Fruit fly (Drosophila melanogaster) whole organism, prepupa: ENCODE results near the gene bdwf.

Source experiments
- CG10631 ChIP-seq: fragments of 200-800 bp; sonication (Bioruptor generic); optimal IDR thresholded peaks from 2 replicates; lab custom pipeline; 2016; ENCODE audit warnings: missing biosample characterization, missing genetic modification characterization
- CG10669 ChIP-seq: fragments of 200-800 bp; sonication (Bioruptor generic); optimal IDR thresholded peaks from 3 replicates; lab custom pipeline; 2018; ENCODE audit warnings: missing biosample characterization, mild to moderate bottlenecking, missing genetic modification characterization, moderate library complexity
- CG11902 ChIP-seq: fragments of 200-800 bp; sonication (Bioruptor generic); optimal IDR thresholded peaks from 3 replicates; lab custom pipeline; 2016; ENCODE audit warnings: missing biosample characterization, missing genetic modification characterization
- CG15336 ChIP-seq: fragments of 200-800 bp; sonication (Bioruptor generic); IDR thresholded peaks from 2 replicates; pipeline ENCODE4 v1.3.6; 2022; ENCODE audit warnings: missing biosample characterization, missing genetic modification characterization
- CG1621 ChIP-seq: fragments of 200-800 bp; sonication (Bioruptor generic); optimal IDR thresholded peaks from 3 replicates; lab custom pipeline; 2018; ENCODE audit warnings: missing biosample characterization, mild to moderate bottlenecking, missing genetic modification characterization
- CG16779 ChIP-seq: fragments of 200-800 bp; sonication (Bioruptor generic); optimal IDR thresholded peaks from 3 replicates; lab custom pipeline; 2017; ENCODE audit warnings: missing biosample characterization, mild to moderate bottlenecking, missing genetic modification characterization
- CG3032 ChIP-seq: fragments of 200-800 bp; optimal IDR thresholded peaks from 2 replicates; lab custom pipeline; 2019; ENCODE audit warnings: missing biosample characterization, mild to moderate bottlenecking, missing genetic modification characterization, moderate library complexity
- CG31627 ChIP-seq: fragments of 200-800 bp; sonication (Bioruptor generic); optimal IDR thresholded peaks from 3 replicates; lab custom pipeline; 2016; ENCODE audit warnings: missing biosample characterization, missing genetic modification characterization
- CG32006 ChIP-seq: fragments of 200-800 bp; sonication (Bioruptor generic); optimal IDR thresholded peaks from 3 replicates; lab custom pipeline; 2017; ENCODE audit warnings: missing biosample characterization, mild to moderate bottlenecking, missing genetic modification characterization
- CG34406 ChIP-seq: fragments of 200-800 bp; sonication (Bioruptor generic); optimal IDR thresholded peaks from 3 replicates; lab custom pipeline; 2016; ENCODE audit warnings: missing biosample characterization, missing genetic modification characterization
- CG3919 ChIP-seq: fragments of 200-800 bp; sonication (Bioruptor generic); optimal IDR thresholded peaks from 3 replicates; lab custom pipeline; 2016; ENCODE audit warnings: missing biosample characterization, missing genetic modification characterization
- CG4318 ChIP-seq: fragments of 200-800 bp; sonication (Bioruptor generic); optimal IDR thresholded peaks from 3 replicates; lab custom pipeline; 2017; ENCODE audit warnings: missing biosample characterization, mild to moderate bottlenecking, missing genetic modification characterization
- CG6163 ChIP-seq: fragments of 200-800 bp; sonication (Bioruptor generic); IDR thresholded peaks from 3 replicates; pipeline ENCODE4 v1.3.6; 2022; ENCODE audit warnings: missing biosample characterization, missing genetic modification characterization
- CG6276 ChIP-seq: fragments of 200-800 bp; sonication (Bioruptor generic); optimal IDR thresholded peaks from 2 replicates; lab custom pipeline; 2017; ENCODE audit warnings: missing biosample characterization, mild to moderate bottlenecking, missing genetic modification characterization
- CG6792 ChIP-seq: fragments of 200-800 bp; sonication (Bioruptor generic); optimal IDR thresholded peaks from 3 replicates; lab custom pipeline; 2016; ENCODE audit warnings: missing biosample characterization, missing genetic modification characterization
- CG6808 ChIP-seq: fragments of 200-800 bp; sonication (Bioruptor generic); optimal IDR thresholded peaks from 3 replicates; lab custom pipeline; 2017; ENCODE audit warnings: missing biosample characterization, missing genetic modification characterization, mild to moderate bottlenecking, moderate library complexity, missing genetic modification reagents
- CG7368 ChIP-seq: fragments of 200-800 bp; sonication (Bioruptor generic); optimal IDR thresholded peaks from 3 replicates; lab custom pipeline; 2016; ENCODE audit warnings: missing biosample characterization, missing genetic modification characterization
- CG8119 ChIP-seq: fragments of 200-800 bp; sonication (Bioruptor generic); IDR thresholded peaks from 3 replicates; pipeline ENCODE4 v1.3.6; 2022; ENCODE audit warnings: missing biosample characterization, missing genetic modification characterization
- CG8319 ChIP-seq: fragments of 200-800 bp; sonication (Bioruptor generic); optimal IDR thresholded peaks from 3 replicates; lab custom pipeline; 2016; ENCODE audit warnings: missing biosample characterization, missing genetic modification characterization
- CG8632 ChIP-seq: fragments of 200-800 bp; sonication (Bioruptor generic); optimal IDR thresholded peaks from 3 replicates; lab custom pipeline; 2016; ENCODE audit warnings: missing biosample characterization, missing genetic modification characterization
- Eip75B ChIP-seq: fragments of 200-800 bp; sonication (Bioruptor generic); optimal IDR thresholded peaks from 3 replicates; lab custom pipeline; 2016; ENCODE audit warnings: missing biosample characterization, missing genetic modification characterization
- Eip78C ChIP-seq: fragments of 200-800 bp; sonication (Bioruptor generic); peaks from one replicate; lab custom pipeline; 2016; ENCODE audit warnings: missing biosample characterization, missing genetic modification characterization
- Eip93F ChIP-seq: fragments of 200-800 bp; sonication (Bioruptor generic); optimal IDR thresholded peaks from 2 replicates; lab custom pipeline; 2016; ENCODE audit warnings: missing biosample characterization, mild to moderate bottlenecking, missing genetic modification characterization
- Ets96B ChIP-seq: fragments of 200-800 bp; optimal IDR thresholded peaks from 2 replicates; lab custom pipeline; 2019; ENCODE audit warnings: missing biosample characterization, mild to moderate bottlenecking, missing genetic modification characterization, moderate library complexity
- Gug ChIP-seq: fragments of 200-800 bp; sonication (Bioruptor generic); IDR thresholded peaks from 2 replicates; pipeline ENCODE4 v1.3.6; 2022; ENCODE audit warnings: missing biosample characterization, missing genetic modification characterization
- Hr38 ChIP-seq: sonication (Bioruptor generic); optimal IDR thresholded peaks from 2 replicates; lab custom pipeline; 2016; ENCODE audit warnings: missing biosample characterization, missing genetic modification characterization
- Hr39 ChIP-seq: fragments of 200-800 bp; sonication (Bioruptor generic); optimal IDR thresholded peaks from 2 replicates; lab custom pipeline; 2016; ENCODE audit warnings: missing biosample characterization, missing genetic modification characterization
- Lpt ChIP-seq: fragments of 200-800 bp; sonication (Bioruptor generic); optimal IDR thresholded peaks from 3 replicates; lab custom pipeline; 2016; ENCODE audit warnings: missing biosample characterization, missing genetic modification characterization
- Met ChIP-seq: fragments of 200-800 bp; sonication (Bioruptor generic); optimal IDR thresholded peaks from 3 replicates; lab custom pipeline; 2016; ENCODE audit warnings: missing biosample characterization, missing genetic modification characterization
- Smox ChIP-seq: fragments of 200-800 bp; sonication (Bioruptor generic); optimal IDR thresholded peaks from 3 replicates; lab custom pipeline; 2016; ENCODE audit warnings: missing biosample characterization, missing genetic modification characterization
- Sox14 ChIP-seq: fragments of 200-800 bp; sonication (Bioruptor generic); optimal IDR thresholded peaks from 3 replicates; lab custom pipeline; 2016; ENCODE audit warnings: missing biosample characterization, missing genetic modification characterization
- Sox15 ChIP-seq: fragments of 200-800 bp; sonication (Bioruptor generic); optimal IDR thresholded peaks from 3 replicates; lab custom pipeline; 2016; ENCODE audit warnings: missing biosample characterization, missing genetic modification characterization
- achi ChIP-seq: fragments of 200-800 bp; sonication (Bioruptor generic); optimal IDR thresholded peaks from 3 replicates; lab custom pipeline; 2016; ENCODE audit warnings: missing biosample characterization, missing genetic modification characterization
- acj6 ChIP-seq: fragments of 200-800 bp; sonication (Bioruptor generic); optimal IDR thresholded peaks from 3 replicates; lab custom pipeline; 2016; ENCODE audit warnings: missing biosample characterization, missing genetic modification characterization
- dsx ChIP-seq: fragments of 200-800 bp; optimal IDR thresholded peaks from 3 replicates; lab custom pipeline; 2019; ENCODE audit warnings: missing biosample characterization, mild to moderate bottlenecking, missing genetic modification characterization, moderate library complexity; ENCODE audit not compliant: poor library complexity, severe bottlenecking
- eg ChIP-seq: fragments of 200-800 bp; sonication (Bioruptor generic); IDR thresholded peaks from 3 replicates; pipeline ENCODE4 v1.3.6; 2022; ENCODE audit warnings: missing biosample characterization, missing genetic modification characterization
- fd59A ChIP-seq: fragments of 200-800 bp; sonication (Bioruptor generic); optimal IDR thresholded peaks from 2 replicates; lab custom pipeline; 2017; ENCODE audit warnings: missing biosample characterization, mild to moderate bottlenecking, missing genetic modification characterization, missing genetic modification reagents
- fd85E ChIP-seq: fragments of 200-800 bp; sonication (Bioruptor generic); optimal IDR thresholded peaks from 3 replicates; lab custom pipeline; 2016; ENCODE audit warnings: missing biosample characterization, missing genetic modification characterization
- fkh ChIP-seq: fragments of 200-800 bp; sonication (Bioruptor generic); optimal IDR thresholded peaks from 3 replicates; lab custom pipeline; 2017; ENCODE audit warnings: missing biosample characterization, mild to moderate bottlenecking, missing genetic modification characterization, moderate library complexity
- lz ChIP-seq: fragments of 200-800 bp; sonication (Bioruptor generic); optimal IDR thresholded peaks from 3 replicates; lab custom pipeline; 2016; ENCODE audit warnings: missing biosample characterization, missing genetic modification characterization
- net ChIP-seq: fragments of 200-800 bp; sonication (Bioruptor generic); optimal IDR thresholded peaks from 3 replicates; lab custom pipeline; 2016; ENCODE audit warnings: missing biosample characterization, missing genetic modification characterization
- ss ChIP-seq, 2 experiments: fragments of 200-800 bp; sonication (Bioruptor generic); optimal IDR thresholded peaks; 2 replicates in 1 of 2; 3 replicates in 1 of 2; lab custom pipeline; 2017 to 2018; ENCODE audit warnings: mild to moderate bottlenecking in 2 of 2, missing biosample characterization in 2 of 2, missing genetic modification characterization in 2 of 2, moderate library complexity in 1 of 2
- svp ChIP-seq: fragments of 200-800 bp; sonication (Bioruptor generic); peaks from one replicate; lab custom pipeline; 2016; ENCODE audit warnings: missing biosample characterization, missing genetic modification characterization
- topi ChIP-seq: fragments of 200-800 bp; sonication (Bioruptor generic); optimal IDR thresholded peaks from 3 replicates; lab custom pipeline; 2016; ENCODE audit warnings: missing biosample characterization, missing genetic modification characterization
- vri ChIP-seq: fragments of 200-800 bp; sonication (Bioruptor generic); optimal IDR thresholded peaks from 3 replicates; lab custom pipeline; 2016; ENCODE audit warnings: missing biosample characterization, mild to moderate bottlenecking, missing genetic modification characterization

The bdwf gene

DNA sequence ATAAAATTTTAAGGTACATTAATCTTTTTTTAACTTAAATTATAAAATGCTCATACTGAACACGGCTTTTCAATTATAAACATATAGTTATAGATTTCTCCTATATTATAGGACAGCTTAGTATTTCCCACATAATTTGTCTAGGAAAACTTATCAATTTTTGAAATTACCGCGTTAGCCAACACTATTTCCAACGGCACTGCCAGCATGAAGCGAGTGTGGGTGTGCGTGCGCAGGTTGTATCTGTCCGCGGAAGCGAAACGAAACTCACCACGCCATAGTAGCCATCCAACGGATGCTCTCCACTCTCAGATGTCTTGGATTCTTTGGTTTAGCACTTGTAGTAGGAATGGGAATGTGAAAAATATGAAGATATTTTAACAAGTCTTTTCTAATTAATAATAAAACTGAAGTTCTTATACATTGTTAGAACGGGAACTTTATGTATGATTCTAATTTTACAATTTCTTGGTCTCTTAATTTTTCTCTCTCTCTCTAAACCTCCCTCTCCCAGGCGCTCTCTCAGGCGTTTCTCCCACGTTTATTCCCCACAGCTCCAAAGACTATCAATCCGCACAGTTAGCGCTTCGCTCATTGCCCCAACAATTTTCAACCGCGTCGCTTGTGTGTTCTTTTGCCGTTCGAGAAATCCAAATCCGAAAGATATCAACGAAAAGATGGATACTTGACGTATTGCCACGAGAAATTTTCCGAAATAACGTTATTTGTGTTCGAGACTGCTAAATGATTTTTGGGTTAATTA, 10.7 kb upstream of the bdwf start, which contains the start of gene Dad (continued):
- TF ChIP-seq Ets96B (tag; lab: Kevin White, UChicago) (no peak), CG7368 (GFP tag; lab: Kevin White, UChicago) (no peak), CG31627 (peak; percentile 19), net (peak; percentile 0), CG3032 (tag; lab: Kevin White, UChicago) (peak; percentile 21), achi (GFP tag; lab: Kevin White, UChicago) (peak; percentile 34), CG15336 (GFP tag; lab: Robert Waterston, UW) (no peak), Eip78C (peak; percentile 94), Eip75B (GFP tag; lab: Kevin White, UChicago) (peak; percentile 16), CG16779 (tag; lab: Kevin White, UChicago) (peak; percentile 52), CG8632 (GFP tag; lab: Kevin White, UChicago) (peak; percentile 28), CG10631 (peak; percentile 9), Eip93F (GFP tag; lab: Kevin White, UChicago) (peak; percentile 34), eg (GFP tag; lab: Robert Waterston, UW) (peak; percentile 48; the same call in 1 of the 3 replicates), CG8319 (GFP tag; lab: Kevin White, UChicago) (no peak), CG6163 (GFP tag; lab: Robert Waterston, UW) (peak; percentile 49), CG1621 (tag; lab: Kevin White, UChicago) (no peak), CG6808 (no peak)

DNA sequence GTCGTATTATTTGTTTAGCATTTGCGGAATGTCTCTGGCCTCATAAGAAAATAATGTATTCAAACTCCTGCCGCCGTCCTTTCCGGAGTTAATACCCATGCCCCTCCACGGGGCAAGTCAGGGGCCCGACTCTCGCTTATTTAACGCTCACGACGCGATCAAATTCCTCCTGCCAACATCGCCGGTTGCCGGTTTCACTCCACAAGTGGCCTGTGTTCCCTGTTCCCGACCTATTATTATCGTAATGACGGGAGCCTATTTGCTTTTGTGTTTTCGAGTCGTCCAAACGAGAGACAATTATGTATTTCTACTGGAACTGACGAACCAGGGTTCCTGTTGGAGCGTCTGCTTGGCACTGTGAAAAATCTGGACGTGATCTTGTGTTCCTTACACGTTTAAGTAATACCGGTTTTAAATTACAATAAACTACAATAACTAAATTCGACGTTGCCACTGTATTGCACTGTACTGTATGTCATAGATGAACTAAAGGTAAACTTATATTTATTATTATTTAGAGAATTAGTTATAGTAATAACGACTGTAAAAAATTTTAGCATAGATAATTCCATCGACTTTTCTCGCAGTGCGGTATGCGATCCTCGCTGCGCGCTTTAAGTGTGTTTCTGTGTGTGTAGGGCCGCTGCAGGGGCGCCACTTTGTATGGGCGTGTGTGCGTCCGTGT, 9.7 kb upstream of the bdwf start:
- TF ChIP-seq fd85E (no peak), CG6163 (GFP tag; lab: Robert Waterston, UW) (peak; percentile 57; the same call in 2 of the 3 replicates), CG15336 (GFP tag; lab: Robert Waterston, UW) (peak; percentile 34; the same call in 1 of the 2 replicates), Gug (GFP tag; lab: Robert Waterston, UW) (peak; percentile 35; the same call in 1 of the 2 replicates), Lpt (GFP tag; lab: Kevin White, UChicago) (peak; percentile 57), Eip93F (GFP tag; lab: Kevin White, UChicago) (peak; percentile 48), vri (GFP tag; lab: Kevin White, UChicago) (peak; percentile 70), Smox (peak; percentile 70), Eip75B (GFP tag; lab: Kevin White, UChicago) (peak; percentile 79), CG8119 (GFP tag; lab: Robert Waterston, UW) (peak; percentile 64), CG11902 (GFP tag; lab: Kevin White, UChicago) (peak; percentile 16), svp (GFP tag; lab: Kevin White, UChicago) (peak; percentile 82), CG8632 (GFP tag; lab: Kevin White, UChicago) (peak; percentile 71), achi (GFP tag; lab: Kevin White, UChicago) (peak; percentile 80), Sox14 (peak; percentile 63), net (peak; percentile 62), acj6 (peak; percentile 63), fkh (peak; percentile 7), CG3919 (GFP tag; lab: Kevin White, UChicago) (peak; percentile 79), Hr38 (GFP tag; lab: Kevin White, UChicago) (no peak), CG8319 (GFP tag; lab: Kevin White, UChicago) (peak; percentile 45), CG34406 (peak; percentile 67), ss (GFP tag; optimal IDR thresholded peaks at IDR 0.05; lab: Kevin White, UChicago) (peak; percentile 88 to 89), lz (peak; percentile 61), dsx (GFP tag; lab: Kevin White, UChicago) (peak; percentile 88), CG1621 (tag; lab: Kevin White, UChicago) (peak; percentile 77), Hr39 (GFP tag; lab: Kevin White, UChicago) (peak; percentile 49), CG7368 (GFP tag; lab: Kevin White, UChicago) (peak; percentile 50), CG10631 (peak; percentile 74), CG6276 (GFP tag; lab: Kevin White, UChicago) (peak; percentile 11), topi (GFP tag; lab: Kevin White, UChicago) (peak; percentile 68), CG32006 (GFP tag; lab: Kevin White, UChicago) (peak; percentile 64), CG10669 (peak; percentile 84), Met (GFP tag; lab: Kevin White, UChicago) (peak; percentile 82), CG4318 (peak; percentile 26), eg (GFP tag; lab: Robert Waterston, UW) (0 out of 3 replicates have a peak, but pooled peaks have one; percentile 9), Sox15 (peak; percentile 46), fd59A (GFP tag; lab: Kevin White, UChicago) (peak; percentile 87), Ets96B (tag; lab: Kevin White, UChicago) (peak; percentile 86), CG6792 (GFP tag; lab: Kevin White, UChicago) (peak; percentile 76)
